Worm (Caenorhabditis elegans): ENCODE measurements around the gene T13G4.4.

Gene T13G4.4

ce11 chrX:1183258-1183657, 8.2 kb downstream of the T13G4.4 start:
- peak in 1 of 2 experiments; percentile 27 for TF ChIP-seq daf-16 (GFP tag; optimal IDR thresholded peaks at IDR 0.05)
- TF ChIP-seq daf-16 (tag; optimal IDR thresholded peaks at IDR 0.05): no peak
- TF ChIP-seq unc-62 (GFP tag; optimal IDR thresholded peaks at IDR 0.05 in 1 of 2): peak in 1 of 2 experiments; percentile 77
- TF ChIP-seq unc-62 (tag; optimal IDR thresholded peaks at IDR 0.05): no peak
- no peak for TF ChIP-seq arid-1 (GFP tag; conservative IDR thresholded peaks at IDR 0.05)
- TF ChIP-seq saeg-2 (GFP tag; IDR thresholded peaks at IDR 0.05): no peak

- no peak for TF ChIP-seq aly-2 (tag; optimal IDR thresholded peaks at IDR 0.05)
- no peak for TF ChIP-seq mes-2 (tag; optimal IDR thresholded peaks at IDR 0.05; ENCODE audit: poor library complexity, severe bottlenecking)
- TF ChIP-seq cey-2 (tag; optimal IDR thresholded peaks at IDR 0.05; ENCODE audit: borderline replicate concordance, insufficient read depth): no peak
- no peak for TF ChIP-seq lin-13 (GFP tag; optimal IDR thresholded peaks at IDR 0.05)
- no peak for TF ChIP-seq lin-39 (tag; optimal IDR thresholded peaks at IDR 0.05)
- TF ChIP-seq aha-1 (tag): peak; percentile 24
- TF ChIP-seq rbr-2 (tag; optimal IDR thresholded peaks at IDR 0.05): no peak
- TF ChIP-seq nhr-76 (tag; optimal IDR thresholded peaks at IDR 0.05): no peak
- TF ChIP-seq zip-11 (GFP tag; IDR thresholded peaks at IDR 0.05): no peak
- TF ChIP-seq dmd-6 (GFP tag; IDR thresholded peaks at IDR 0.05): no peak
- no peak for TF ChIP-seq tra-1 (GFP tag; IDR thresholded peaks at IDR 0.05)
- peak; percentile 55; the same call in 1 of the 2 replicates for TF ChIP-seq egl-43 (GFP tag; IDR thresholded peaks at IDR 0.05)
- no peak for TF ChIP-seq daf-12 (tag; optimal IDR thresholded peaks at IDR 0.05)
- TF ChIP-seq sdz-12 (GFP tag; optimal IDR thresholded peaks at IDR 0.05): no peak
- no peak for TF ChIP-seq unc-62 (GFP tag; optimal IDR thresholded peaks at IDR 0.05 in 1 of 2)
- no peak for TF ChIP-seq unc-62 (tag; optimal IDR thresholded peaks at IDR 0.05)
- no peak for TF ChIP-seq mdt-29 (GFP tag; IDR thresholded peaks at IDR 0.05)
- no peak for TF ChIP-seq duxl-1 (tag; optimal IDR thresholded peaks at IDR 0.05; ENCODE audit: poor library complexity)
- TF ChIP-seq zag-1 (tag; optimal IDR thresholded peaks at IDR 0.05): no peak
- no peak for TF ChIP-seq snpc-4 (tag; optimal IDR thresholded peaks at IDR 0.05)
- peak; percentile 48 for TF ChIP-seq set-16 (GFP tag; IDR thresholded peaks at IDR 0.05)
- no peak for TF ChIP-seq madf-9 (GFP tag; conservative IDR thresholded peaks at IDR 0.05)
- TF ChIP-seq dmd-8 (GFP tag; IDR thresholded peaks at IDR 0.05): no peak
Measured at ce11 chrX:1181271-1181958, 10.1 kb downstream of the T13G4.4 start.

DNA sequence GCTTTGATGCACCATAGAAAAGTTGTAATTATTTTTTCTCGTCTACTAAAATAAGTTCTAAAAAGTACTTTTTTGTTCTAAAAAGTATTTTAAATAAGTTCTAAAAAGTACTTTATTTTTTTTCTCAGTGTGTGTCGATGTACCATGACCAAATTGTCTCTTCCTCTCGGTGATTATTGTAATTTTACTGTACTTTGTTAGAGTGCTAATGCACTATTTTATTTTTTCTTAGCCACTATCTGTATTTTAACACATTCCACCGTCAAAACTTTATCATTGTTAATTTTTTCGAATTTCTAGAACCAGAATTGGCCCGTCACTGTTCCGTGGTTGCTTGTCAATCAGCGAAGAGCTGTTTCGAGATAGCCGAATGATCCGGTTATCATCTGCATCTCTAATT, 11.5 kb downstream of the T13G4.4 start, which contains the start of gene hot-8:
hot-8 (plus strand) TSS at position 301 of the 400 bp plus-strand sequence.
- TF ChIP-seq lin-1 (GFP tag; IDR thresholded peaks at IDR 0.05) (no peak), hlh-11 (tag; optimal IDR thresholded peaks at IDR 0.05) (no peak), zip-2 (tag; optimal IDR thresholded peaks at IDR 0.05) (no peak), ama-1 (optimal IDR thresholded peaks at IDR 0.05) (no peak), aha-1 (tag) (peak; percentile 67)

DNA sequence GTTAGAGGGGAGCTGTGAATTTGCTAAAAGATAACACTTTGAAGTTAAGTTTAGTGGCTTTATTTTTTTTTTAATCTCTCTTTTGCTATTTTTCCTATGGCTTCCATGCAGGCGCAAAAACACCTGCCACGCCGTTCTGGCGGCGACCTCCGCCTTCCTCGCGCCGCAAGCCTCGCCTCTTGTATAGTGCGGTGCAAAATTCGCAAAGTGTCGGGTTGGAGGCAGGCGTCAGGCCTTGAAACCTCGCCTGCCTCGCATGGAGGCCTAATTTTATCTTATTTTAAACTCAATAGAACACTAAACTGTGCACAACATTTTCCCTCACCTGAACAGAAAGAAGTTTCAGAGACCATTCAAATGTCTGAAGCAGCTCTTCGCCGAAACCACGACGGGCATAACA, 19.5 kb downstream of the T13G4.4 start:
- no peak for TF ChIP-seq spr-3 (GFP tag; optimal IDR thresholded peaks at IDR 0.05)
- TF ChIP-seq set-16 (GFP tag; IDR thresholded peaks at IDR 0.05): peak; percentile 72

DNA sequence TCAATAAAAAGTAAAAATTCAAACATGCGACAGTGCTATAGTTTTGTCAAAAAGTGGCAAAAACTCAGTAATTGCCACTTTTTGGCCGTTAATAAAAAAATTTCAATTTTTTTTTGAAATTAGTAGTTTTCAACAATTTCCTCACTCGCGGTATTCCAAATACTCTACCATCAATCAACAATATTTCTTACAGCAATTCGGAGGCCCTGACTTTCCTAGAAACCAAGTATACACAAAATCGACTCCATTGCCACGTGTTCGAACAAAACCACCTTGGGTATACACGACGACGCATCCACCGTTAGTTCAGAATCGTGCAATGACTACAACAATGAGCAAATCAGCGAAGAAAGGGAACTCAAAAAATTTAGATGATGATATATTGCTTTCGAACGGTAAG, 19.9 kb downstream of the T13G4.4 start:
- TF ChIP-seq unc-130 (GFP tag; optimal IDR thresholded peaks at IDR 0.05): no peak
- TF ChIP-seq unc-62 (GFP tag; optimal IDR thresholded peaks at IDR 0.05 in 1 of 2): peak in 1 of 2 experiments; percentile 97
- TF ChIP-seq unc-62 (tag; optimal IDR thresholded peaks at IDR 0.05): no peak
